Fruit fly (Drosophila melanogaster) whole organism, embryonic: ENCODE data around the gene PK2-R2.

ENCODE experiments used
- Atf3 ChIP-seq: fragments of 200-800 bp; sonication (Bioruptor generic); optimal IDR thresholded peaks from 3 replicates; lab custom pipeline; 2016; ENCODE audit warnings: missing biosample characterization, missing genetic modification characterization
- CG10209 ChIP-seq: fragments of 200-800 bp; sonication (Bioruptor generic); optimal IDR thresholded peaks from 3 replicates; lab custom pipeline; 2017; ENCODE audit warnings: missing biosample characterization, mild to moderate bottlenecking, missing genetic modification characterization, missing genetic modification reagents
- CG12299 ChIP-seq: fragments of 200-800 bp; sonication (Bioruptor generic); optimal IDR thresholded peaks from 2 replicates; lab custom pipeline; 2018; ENCODE audit warnings: missing biosample characterization, mild to moderate bottlenecking, missing genetic modification characterization
- CG14441 ChIP-seq: fragments of 200-800 bp; sonication (Bioruptor generic); IDR thresholded peaks from 2 replicates; pipeline ENCODE4 v1.3.6; 2022; ENCODE audit warnings: missing biosample characterization, missing genetic modification characterization
- CG15073 ChIP-seq: fragments of 200-800 bp; sonication (Bioruptor generic); optimal IDR thresholded peaks from 2 replicates; lab custom pipeline; 2016; ENCODE audit warnings: missing biosample characterization, missing genetic modification characterization
- CG17829 ChIP-seq: fragments of 200-800 bp; optimal IDR thresholded peaks from 2 replicates; lab custom pipeline; 2019; ENCODE audit warnings: missing biosample characterization, mild to moderate bottlenecking, missing genetic modification characterization, moderate library complexity
- CG1832 ChIP-seq: fragments of 200-800 bp; sonication (Bioruptor generic); optimal IDR thresholded peaks from 2 replicates; lab custom pipeline; 2017; ENCODE audit warnings: missing biosample characterization, mild to moderate bottlenecking, missing genetic modification characterization, inconsistent platforms
- CG2712 ChIP-seq: fragments of 200-800 bp; optimal IDR thresholded peaks from 3 replicates; lab custom pipeline; 2019; ENCODE audit warnings: missing biosample characterization, mild to moderate bottlenecking, missing genetic modification characterization, moderate library complexity
- CG4282 ChIP-seq: fragments of 200-800 bp; sonication (Bioruptor generic); optimal IDR thresholded peaks from 2 replicates; lab custom pipeline; 2016; ENCODE audit warnings: missing biosample characterization, missing genetic modification characterization
- CG6272 ChIP-seq: fragments of 200-800 bp; sonication (Bioruptor generic); IDR thresholded peaks from 2 replicates; pipeline ENCODE4 v1.3.6; 2022; ENCODE audit warnings: missing biosample characterization, missing genetic modification characterization
- CG7372 ChIP-seq: fragments of 200-800 bp; sonication (Bioruptor generic); IDR thresholded peaks from 2 replicates; pipeline ENCODE4 v1.3.6; 2022; ENCODE audit warnings: missing biosample characterization, missing genetic modification characterization
- CG8944 ChIP-seq: fragments of 200-800 bp; sonication (Bioruptor generic); optimal IDR thresholded peaks from 3 replicates; lab custom pipeline; 2016; ENCODE audit warnings: missing biosample characterization, missing genetic modification characterization
- Dip3 ChIP-seq: fragments of 200-800 bp; sonication (Bioruptor generic); optimal IDR thresholded peaks from 3 replicates; lab custom pipeline; 2016; ENCODE audit warnings: missing biosample characterization, missing genetic modification characterization
- Dp ChIP-seq: fragments of 200-800 bp; sonication (Bioruptor generic); optimal IDR thresholded peaks from 2 replicates; lab custom pipeline; 2018; ENCODE audit warnings: missing biosample characterization, mild to moderate bottlenecking, missing genetic modification characterization, moderate library complexity
- E2f2 ChIP-seq: fragments of 200-800 bp; sonication (Bioruptor generic); IDR thresholded peaks from 2 replicates; pipeline ENCODE4 v1.3.6; 2022; ENCODE audit warnings: missing biosample characterization, missing genetic modification characterization
- Ets65A ChIP-seq: fragments of 200-800 bp; sonication (Bioruptor generic); peaks from one replicate; lab custom pipeline; 2016; ENCODE audit warnings: missing biosample characterization, missing genetic modification characterization
- HLH3B ChIP-seq: fragments of 200-800 bp; sonication (Bioruptor generic); IDR thresholded peaks from 2 replicates; pipeline ENCODE4 v1.3.6; 2022; ENCODE audit warnings: missing biosample characterization, missing genetic modification characterization
- NK7.1 ChIP-seq: fragments of 200-800 bp; sonication (Bioruptor generic); optimal IDR thresholded peaks from 3 replicates; lab custom pipeline; 2016; ENCODE audit warnings: missing biosample characterization, missing genetic modification characterization
- Pdp1 ChIP-seq, 2 experiments: fragments of 200-800 bp; sonication (Bioruptor generic); optimal IDR thresholded peaks; 3 replicates each; lab custom pipeline; 2016; ENCODE audit warnings: missing biosample characterization in 2 of 2, missing genetic modification characterization in 2 of 2, mild to moderate bottlenecking in 1 of 2, moderate library complexity in 1 of 2
- Sox100B ChIP-seq: fragments of 200-800 bp; sonication (Bioruptor generic); optimal IDR thresholded peaks from 3 replicates; lab custom pipeline; 2018; ENCODE audit warnings: missing biosample characterization, mild to moderate bottlenecking, missing genetic modification characterization
- Sry-β ChIP-seq: fragments of 200-800 bp; sonication (Bioruptor generic); optimal IDR thresholded peaks from 2 replicates; lab custom pipeline; 2018; ENCODE audit warnings: missing biosample characterization, mild to moderate bottlenecking, missing genetic modification characterization, moderate library complexity
- aop ChIP-seq: fragments of 200-800 bp; sonication (Bioruptor generic); IDR thresholded peaks from 2 replicates; pipeline ENCODE4 v1.3.6; 2022; ENCODE audit warnings: missing biosample characterization, missing genetic modification characterization
- chif ChIP-seq, 2 experiments: fragments of 200-800 bp; sonication (Bioruptor generic); optimal IDR thresholded peaks; 3 replicates each; lab custom pipeline; 2016; ENCODE audit warnings: missing biosample characterization in 2 of 2, missing genetic modification characterization in 2 of 2
- ci ChIP-seq: fragments of 200-800 bp; sonication (Bioruptor generic); IDR thresholded peaks from 3 replicates; pipeline ENCODE4 v1.3.6; 2022; ENCODE audit warnings: missing biosample characterization, missing genetic modification characterization
- dysf ChIP-seq: fragments of 200-800 bp; sonication (Bioruptor generic); IDR thresholded peaks from 3 replicates; pipeline ENCODE4 v1.3.6; 2022; ENCODE audit warnings: missing biosample characterization, missing genetic modification characterization
- fru ChIP-seq: fragments of >200 bp; optimal IDR thresholded peaks from 2 replicates; lab custom pipeline; 2017
- ftz-f1 ChIP-seq: fragments of 200-800 bp; sonication (Bioruptor generic); optimal IDR thresholded peaks from 2 replicates; lab custom pipeline; 2016; ENCODE audit warnings: missing biosample characterization, missing genetic modification characterization
- gsb ChIP-seq: fragments of 200-800 bp; sonication (Bioruptor generic); IDR thresholded peaks from 2 replicates; pipeline ENCODE4 v1.3.6; 2022; ENCODE audit warnings: missing biosample characterization, missing genetic modification characterization
- hbn ChIP-seq: fragments of 200-800 bp; sonication (Bioruptor generic); IDR thresholded peaks from 2 replicates; pipeline ENCODE4 v1.3.6; 2022; ENCODE audit warnings: missing biosample characterization, missing genetic modification characterization; ENCODE audit not compliant: partially characterized antibody
- hth ChIP-seq: fragments of >200 bp; optimal IDR thresholded peaks from 2 replicates; lab custom pipeline; 2017; ENCODE audit warnings: inconsistent platforms
- insv ChIP-seq, 2 experiments: fragments of 200-800 bp; sonication (Bioruptor generic); optimal IDR thresholded peaks; 3 replicates each; lab custom pipeline; 2016 to 2018; ENCODE audit warnings: missing biosample characterization in 2 of 2, missing genetic modification characterization in 2 of 2
- nerfin-1 ChIP-seq: fragments of 200-800 bp; sonication (Bioruptor generic); optimal IDR thresholded peaks from 3 replicates; lab custom pipeline; 2019; ENCODE audit warnings: missing biosample characterization, mild to moderate bottlenecking, missing genetic modification characterization, moderate library complexity
- otp ChIP-seq: fragments of 200-800 bp; sonication (Bioruptor generic); IDR thresholded peaks from 3 replicates; pipeline ENCODE4, ENCODE4 v1.3.6; 2022; ENCODE audit warnings: missing biosample characterization, missing genetic modification characterization
- peb ChIP-seq: fragments of 200-800 bp; sonication (Bioruptor generic); IDR thresholded peaks from 2 replicates; pipeline ENCODE4 v1.3.6; 2022; ENCODE audit warnings: missing biosample characterization, missing genetic modification characterization
- salm ChIP-seq: fragments of 200-800 bp; sonication (Bioruptor generic); optimal IDR thresholded peaks from 2 replicates; lab custom pipeline; 2018; ENCODE audit warnings: missing biosample characterization, mild to moderate bottlenecking, missing genetic modification characterization
- trem ChIP-seq: fragments of 200-800 bp; optimal IDR thresholded peaks from 3 replicates; lab custom pipeline; 2019; ENCODE audit warnings: missing biosample characterization, mild to moderate bottlenecking, missing genetic modification characterization, moderate library complexity
- vvl ChIP-seq: fragments of 200-800 bp; sonication (Bioruptor generic); IDR thresholded peaks from 2 replicates; pipeline ENCODE4 v1.3.6; 2022; ENCODE audit warnings: missing biosample characterization, missing genetic modification characterization
- wek ChIP-seq: fragments of 200-800 bp; sonication (Bioruptor generic); optimal IDR thresholded peaks from 3 replicates; lab custom pipeline; 2018; ENCODE audit warnings: missing biosample characterization, mild to moderate bottlenecking, missing genetic modification characterization, moderate library complexity
- zen2 ChIP-seq: fragments of 200-800 bp; sonication (Bioruptor generic); IDR thresholded peaks from 3 replicates; pipeline ENCODE4 v1.3.6; 2022; ENCODE audit warnings: missing biosample characterization, missing genetic modification characterization; ENCODE audit not compliant: partially characterized antibody
- zf30C ChIP-seq: fragments of 200-800 bp; sonication (Bioruptor generic); optimal IDR thresholded peaks from 3 replicates; lab custom pipeline; 2018; ENCODE audit warnings: missing biosample characterization, mild to moderate bottlenecking, missing genetic modification characterization

PK2-R2 gene

DNA sequence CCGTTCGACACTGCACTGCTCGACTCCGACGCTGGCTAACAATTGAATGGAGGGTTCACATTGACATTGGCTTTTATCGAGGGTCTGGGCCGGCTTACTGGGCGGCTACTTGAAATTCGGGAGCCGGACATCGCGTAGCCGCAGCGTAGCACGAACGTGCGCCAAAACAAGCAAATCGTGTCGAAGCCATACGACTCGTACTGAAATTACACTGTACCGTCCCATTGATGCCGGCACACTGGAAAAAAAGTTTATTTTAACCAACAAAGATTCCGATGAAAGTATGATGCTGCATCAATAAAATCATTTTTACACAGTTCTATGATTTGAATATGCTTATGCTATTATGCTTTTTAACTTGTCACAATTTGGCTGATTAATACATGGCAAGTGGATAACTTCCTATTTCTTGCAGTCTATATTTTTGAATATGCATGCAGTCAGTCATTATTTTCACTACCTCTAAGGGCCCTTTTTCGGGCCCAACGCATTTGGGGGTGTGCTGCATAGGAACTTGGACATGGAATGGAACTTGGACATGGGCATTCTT lies 45.1 kb downstream of the PK2-R2 start, which contains the start of gene apn (continued):
- TF ChIP-seq Pdp1 (GFP tag; optimal IDR thresholded peaks at IDR 0.05; lab: Kevin White, UChicago) (no peak), otp (no peak), hbn (no peak), aop (GFP tag; lab: Robert Waterston, UW) (no peak), fru (lab: Kevin White, UChicago) (no peak), CG12299 (tag; lab: Kevin White, UChicago) (no peak), dysf (GFP tag; lab: Robert Waterston, UW) (0 out of 3 replicates have a peak, but pooled peaks have one; percentile 41), CG7372 (GFP tag; lab: Robert Waterston, UW) (no peak), ci (GFP tag; lab: Robert Waterston, UW) (peak; percentile 50; the same call in 2 of the 3 replicates), vvl (GFP tag; lab: Robert Waterston, UW) (peak; percentile 58), CG10209 (GFP tag; lab: Kevin White, UChicago) (peak; percentile 11), Sox100B (GFP tag; lab: Kevin White, UChicago) (no peak), trem (no peak), CG8944 (no peak), wek (GFP tag; lab: Kevin White, UChicago) (no peak), salm (no peak), hth (lab: Kevin White, UChicago) (no peak), Atf3 (GFP tag; lab: Kevin White, UChicago) (no peak), zen2 (GFP tag; lab: Robert Waterston, UW) (no peak), E2f2 (0 out of 2 replicates have a peak, but pooled peaks have one; percentile 19), CG15073 (no peak)

DNA sequence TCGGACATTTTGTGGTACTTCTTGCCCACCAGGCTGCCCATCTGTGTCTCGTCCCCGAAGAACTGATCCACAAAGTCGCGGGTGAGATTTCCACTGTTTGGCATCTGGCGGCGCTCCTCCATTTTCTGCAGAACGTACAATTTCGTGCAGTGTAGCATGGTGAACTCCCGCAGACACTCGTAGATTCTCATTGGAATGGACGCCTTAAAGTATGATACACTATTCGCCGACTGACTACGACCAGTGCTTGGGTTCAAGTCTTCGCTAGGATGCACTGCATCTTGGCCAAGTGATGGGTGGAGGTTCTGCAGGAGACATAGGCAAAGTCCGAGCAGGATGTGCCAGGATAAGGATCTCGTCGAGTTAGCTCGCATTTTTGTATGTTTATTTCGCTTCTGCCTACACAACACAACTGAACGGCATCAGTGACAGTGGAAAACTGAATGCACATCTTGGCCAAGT lies 47.8 kb downstream of the PK2-R2 start, which contains the start of gene CG15888:
TSS of gene CG15888 (minus strand) at position 412 of the 462 bp plus-strand sequence.
- no peak for TF ChIP-seq Dip3
- no peak for TF ChIP-seq peb (GFP tag; lab: Robert Waterston, UW)
- no peak for TF ChIP-seq CG4282 (GFP tag; lab: Kevin White, UChicago)
- TF ChIP-seq gsb (GFP tag; lab: Robert Waterston, UW): no peak
- TF ChIP-seq Ets65A (GFP tag; lab: Kevin White, UChicago): peak; percentile 59
- TF ChIP-seq CG14441 (GFP tag; lab: Robert Waterston, UW): no peak
- no peak for TF ChIP-seq Sry-β
- peak in 1 of 2 experiments; percentile 85 for TF ChIP-seq insv (GFP tag; optimal IDR thresholded peaks at IDR 0.05; lab: Kevin White, UChicago)
- TF ChIP-seq CG1832: no peak
- no peak for TF ChIP-seq CG2712 (tag; lab: Kevin White, UChicago)
- no peak for TF ChIP-seq dysf (GFP tag; lab: Robert Waterston, UW)
- no peak for TF ChIP-seq chif (GFP tag; optimal IDR thresholded peaks at IDR 0.05; lab: Kevin White, UChicago)
- TF ChIP-seq CG17829: no peak
- no peak for TF ChIP-seq HLH3B (GFP tag; lab: Robert Waterston, UW)
- peak; percentile 11 for TF ChIP-seq zf30C (GFP tag; lab: Kevin White, UChicago)
- no peak for TF ChIP-seq nerfin-1 (tag; lab: Kevin White, UChicago)
- no peak for TF ChIP-seq CG6272 (GFP tag; lab: Robert Waterston, UW)
- TF ChIP-seq CG15073: no peak
- no peak for TF ChIP-seq NK7.1 (GFP tag; lab: Kevin White, UChicago)
- no peak for TF ChIP-seq ftz-f1 (GFP tag; lab: Kevin White, UChicago)
- no peak for TF ChIP-seq Dp (GFP tag; lab: Kevin White, UChicago)
